Worm (Caenorhabditis elegans): ENCODE results near the gene F54D12.2.

The F54D12.2 gene

ce11 chrII:1369322-1369721 lies 29.2 kb upstream of the F54D12.2 start:
- TF ChIP-seq F13C5.2 (tag; optimal IDR thresholded peaks at IDR 0.05), result no peak
- no peak for TF ChIP-seq tbx-37 (GFP tag; conservative IDR thresholded peaks at IDR 0.05)
- TF ChIP-seq hnd-1 (tag; optimal IDR thresholded peaks at IDR 0.05), result no peak
- TF ChIP-seq B0310.2 (tag; optimal IDR thresholded peaks at IDR 0.05), result no peak
- TF ChIP-seq tra-4 (tag; optimal IDR thresholded peaks at IDR 0.05), result no peak
- TF ChIP-seq ceh-36 (tag; optimal IDR thresholded peaks at IDR 0.05), result no peak
- TF ChIP-seq hmbx-1 (tag; optimal IDR thresholded peaks at IDR 0.05), result no peak
- TF ChIP-seq scrt-1 (GFP tag; IDR thresholded peaks at IDR 0.05), result no peak

ce11 chrII:1371533-1371932 lies 27.0 kb upstream of the F54D12.2 start:
- no peak for TF ChIP-seq B0310.2 (tag; optimal IDR thresholded peaks at IDR 0.05)
- TF ChIP-seq pes-1 (GFP tag; IDR thresholded peaks at IDR 0.05), result no peak

ce11 chrII:1372138-1372537 lies 26.4 kb upstream of the F54D12.2 start:
- TF ChIP-seq B0310.2 (tag; optimal IDR thresholded peaks at IDR 0.05) (no peak), hmg-4 (GFP tag; optimal IDR thresholded peaks at IDR 0.05) (no peak), aly-1 (tag; optimal IDR thresholded peaks at IDR 0.05) (no peak), ama-1 (optimal IDR thresholded peaks at IDR 0.05) (no peak), pes-1 (GFP tag; IDR thresholded peaks at IDR 0.05) (no peak), hmbx-1 (tag; optimal IDR thresholded peaks at IDR 0.05) (no peak), tbx-11 (GFP tag; IDR thresholded peaks at IDR 0.05) (no peak), tra-4 (tag; optimal IDR thresholded peaks at IDR 0.05) (no peak), F13C5.2 (tag; optimal IDR thresholded peaks at IDR 0.05) (no peak), ceh-13 (GFP tag; optimal IDR thresholded peaks at IDR 0.05) (no peak), ceh-36 (tag; optimal IDR thresholded peaks at IDR 0.05) (no peak), hnd-1 (tag; optimal IDR thresholded peaks at IDR 0.05) (no peak), flt-1 (GFP tag; IDR thresholded peaks at IDR 0.05) (no peak), scrt-1 (GFP tag; IDR thresholded peaks at IDR 0.05) (no peak), tbx-37 (GFP tag; conservative IDR thresholded peaks at IDR 0.05) (no peak), ets-7 (tag; optimal IDR thresholded peaks at IDR 0.05) (no peak)

- TF ChIP-seq sea-1 (GFP tag; conservative IDR thresholded peaks at IDR 0.05) (no peak), hmbx-1 (tag; optimal IDR thresholded peaks at IDR 0.05) (no peak), ama-1 (optimal IDR thresholded peaks at IDR 0.05) (no peak), F13C5.2 (tag; optimal IDR thresholded peaks at IDR 0.05) (no peak), ceh-13 (GFP tag; optimal IDR thresholded peaks at IDR 0.05) (no peak), aly-1 (tag; optimal IDR thresholded peaks at IDR 0.05) (no peak), ceh-36 (tag; optimal IDR thresholded peaks at IDR 0.05) (no peak), B0310.2 (tag; optimal IDR thresholded peaks at IDR 0.05) (no peak), tra-4 (tag; optimal IDR thresholded peaks at IDR 0.05) (no peak), pes-1 (GFP tag; IDR thresholded peaks at IDR 0.05) (no peak)
These were observed 25.5 kb upstream of the F54D12.2 start for ce11 chrII:1372966-1373365.

- no peak for TF ChIP-seq sea-1 (GFP tag; conservative IDR thresholded peaks at IDR 0.05)
- TF ChIP-seq hmg-4 (GFP tag; optimal IDR thresholded peaks at IDR 0.05), result no peak
- TF ChIP-seq aly-1 (tag; optimal IDR thresholded peaks at IDR 0.05), result no peak
- TF ChIP-seq ceh-13 (GFP tag; optimal IDR thresholded peaks at IDR 0.05), result no peak
- no peak for TF ChIP-seq tra-4 (tag; optimal IDR thresholded peaks at IDR 0.05)
These were observed 24.0 kb upstream of the F54D12.2 start for ce11 chrII:1374486-1374885.

ce11 chrII:1374889-1375288 lies 23.6 kb upstream of the F54D12.2 start, which contains the start of gene rog-1:
rog-1 (minus strand) TSS chrII:1374989.
- TF ChIP-seq flt-1 (GFP tag; IDR thresholded peaks at IDR 0.05) (no peak), hnd-1 (tag; optimal IDR thresholded peaks at IDR 0.05) (no peak), hmbx-1 (tag; optimal IDR thresholded peaks at IDR 0.05) (no peak), ets-7 (tag; optimal IDR thresholded peaks at IDR 0.05) (no peak), aly-1 (tag; optimal IDR thresholded peaks at IDR 0.05) (no peak), tbx-11 (GFP tag; IDR thresholded peaks at IDR 0.05) (no peak), F13C5.2 (tag; optimal IDR thresholded peaks at IDR 0.05) (no peak), sea-1 (GFP tag; conservative IDR thresholded peaks at IDR 0.05) (no peak), tbx-37 (GFP tag; conservative IDR thresholded peaks at IDR 0.05) (no peak), ceh-36 (tag; optimal IDR thresholded peaks at IDR 0.05) (no peak)

- TF ChIP-seq pes-1 (GFP tag; IDR thresholded peaks at IDR 0.05), result no peak
- no peak for TF ChIP-seq hmg-4 (GFP tag; optimal IDR thresholded peaks at IDR 0.05)
- TF ChIP-seq B0310.2 (tag; optimal IDR thresholded peaks at IDR 0.05), result no peak
- no peak for TF ChIP-seq F13C5.2 (tag; optimal IDR thresholded peaks at IDR 0.05)
- no peak for TF ChIP-seq hmbx-1 (tag; optimal IDR thresholded peaks at IDR 0.05)
- no peak for TF ChIP-seq tra-4 (tag; optimal IDR thresholded peaks at IDR 0.05)
- no peak for TF ChIP-seq sea-1 (GFP tag; conservative IDR thresholded peaks at IDR 0.05)
- TF ChIP-seq ama-1 (optimal IDR thresholded peaks at IDR 0.05), result no peak
- no peak for TF ChIP-seq tbx-11 (GFP tag; IDR thresholded peaks at IDR 0.05)
- no peak for TF ChIP-seq tbx-37 (GFP tag; conservative IDR thresholded peaks at IDR 0.05)
- no peak for TF ChIP-seq scrt-1 (GFP tag; IDR thresholded peaks at IDR 0.05)
- TF ChIP-seq ets-7 (tag; optimal IDR thresholded peaks at IDR 0.05), result no peak
- TF ChIP-seq flt-1 (GFP tag; IDR thresholded peaks at IDR 0.05), result no peak
- no peak for TF ChIP-seq ceh-36 (tag; optimal IDR thresholded peaks at IDR 0.05)
- TF ChIP-seq ceh-13 (GFP tag; optimal IDR thresholded peaks at IDR 0.05), result no peak
- no peak for TF ChIP-seq hnd-1 (tag; optimal IDR thresholded peaks at IDR 0.05)
These were observed 22.9 kb upstream of the F54D12.2 start for ce11 chrII:1375627-1376026.

- TF ChIP-seq hnd-1 (tag; optimal IDR thresholded peaks at IDR 0.05), result no peak
- TF ChIP-seq flt-1 (GFP tag; IDR thresholded peaks at IDR 0.05), result no peak
- TF ChIP-seq scrt-1 (GFP tag; IDR thresholded peaks at IDR 0.05), result no peak
- TF ChIP-seq sea-1 (GFP tag; conservative IDR thresholded peaks at IDR 0.05), result no peak
- TF ChIP-seq pes-1 (GFP tag; IDR thresholded peaks at IDR 0.05), result no peak
- TF ChIP-seq ceh-36 (tag; optimal IDR thresholded peaks at IDR 0.05), result no peak
- no peak for TF ChIP-seq B0310.2 (tag; optimal IDR thresholded peaks at IDR 0.05)
- no peak for TF ChIP-seq ama-1 (optimal IDR thresholded peaks at IDR 0.05)
These were observed 21.7 kb upstream of the F54D12.2 start for ce11 chrII:1376795-1377194.
